Worm (Caenorhabditis elegans) whole organism, mixed stage, embryonic: ENCODE results near the gene nadk-2.
A peak's percentile ranks its signal among the peaks of the same experiment; 100 is the strongest.

Source experiments
- M03D4.4 ChIP-seq: sonication (generic microtip); optimal IDR thresholded peaks from 2 replicates; lab custom pipeline; 2017; ENCODE audit warnings: mild to moderate bottlenecking, missing genetic modification characterization, missing compliant biosample characterization
- bed-3 ChIP-seq: fragments of 200-800 bp; sonication (Bioruptor generic); optimal IDR thresholded peaks from 3 replicates; lab custom pipeline; 2018; ENCODE audit warnings: mild to moderate bottlenecking, missing genetic modification characterization, moderate library complexity, missing compliant biosample characterization
- blmp-1 ChIP-seq: fragments of 150-350 bp; optimal IDR thresholded peaks from 2 replicates; lab custom pipeline; 2014; ENCODE audit warnings: missing biosample characterization, missing genetic modification characterization
- ceh-39 ChIP-seq: fragments of 150-350 bp; optimal IDR thresholded peaks from 2 replicates; lab custom pipeline; 2014; ENCODE audit warnings: missing biosample characterization, missing genetic modification characterization
- ceh-43 ChIP-seq: fragments of 200-800 bp; sonication (Bioruptor generic); optimal IDR thresholded peaks from 2 replicates; lab custom pipeline; 2018; ENCODE audit warnings: mild to moderate bottlenecking, missing genetic modification characterization, moderate library complexity, missing compliant biosample characterization
- ceh-83 ChIP-seq: fragments of 200-800 bp; sonication (Bioruptor generic); optimal IDR thresholded peaks from 2 replicates; lab custom pipeline; 2018; ENCODE audit warnings: mild to moderate bottlenecking, missing genetic modification characterization, missing compliant biosample characterization
- ces-1 ChIP-seq: fragments of 150-350 bp; optimal IDR thresholded peaks from 2 replicates; lab custom pipeline; 2014; ENCODE audit warnings: missing biosample characterization, missing genetic modification reagents, missing genetic modification characterization
- cnd-1 ChIP-seq: fragments of 200-800 bp; sonication (Bioruptor generic); optimal IDR thresholded peaks from 2 replicates; lab custom pipeline; 2018; ENCODE audit warnings: mild to moderate bottlenecking, missing genetic modification characterization, missing compliant biosample characterization
- drap-1 ChIP-seq: fragments of 200-800 bp; sonication (Bioruptor generic); optimal IDR thresholded peaks from 3 replicates; lab custom pipeline; 2018; ENCODE audit warnings: mild to moderate bottlenecking, missing genetic modification characterization, missing compliant biosample characterization
- elt-1 ChIP-seq: sonication (generic microtip); optimal IDR thresholded peaks from 2 replicates; lab custom pipeline; 2017; ENCODE audit warnings: missing genetic modification characterization, mild to moderate bottlenecking, missing compliant biosample characterization, antibody characterized with exemption, moderate library complexity, borderline replicate concordance; ENCODE audit not compliant: insufficient read depth
- elt-3 ChIP-seq: fragments of 150-350 bp; optimal IDR thresholded peaks from 2 replicates; lab custom pipeline; 2014; ENCODE audit warnings: missing biosample characterization, missing genetic modification characterization
- ham-2 ChIP-seq: fragments of 200-800 bp; sonication (Bioruptor generic); optimal IDR thresholded peaks from 2 replicates; lab custom pipeline; 2018; ENCODE audit warnings: mild to moderate bottlenecking, missing genetic modification characterization, missing compliant biosample characterization
- hlh-1 ChIP-seq: fragments of 150-350 bp; optimal IDR thresholded peaks from 2 replicates; lab custom pipeline; 2014; ENCODE audit warnings: missing biosample characterization, missing genetic modification reagents, missing genetic modification characterization
- lin-13 ChIP-seq: fragments of 150-350 bp; optimal IDR thresholded peaks from 2 replicates; lab custom pipeline; 2014; ENCODE audit warnings: missing biosample characterization, missing genetic modification characterization
- lin-32 ChIP-seq: fragments of 200-800 bp; sonication (Bioruptor generic); optimal IDR thresholded peaks from 2 replicates; lab custom pipeline; 2018; ENCODE audit warnings: mild to moderate bottlenecking, missing genetic modification characterization, missing compliant biosample characterization
- lsy-2 ChIP-seq: fragments of 150-350 bp; optimal IDR thresholded peaks from 2 replicates; lab custom pipeline; 2014; ENCODE audit warnings: missing biosample characterization, missing genetic modification characterization
- mab-5 ChIP-seq: fragments of 150-350 bp; optimal IDR thresholded peaks from 2 replicates; lab custom pipeline; 2014; ENCODE audit warnings: missing biosample characterization, missing genetic modification characterization
- mep-1 ChIP-seq: fragments of 150-350 bp; optimal IDR thresholded peaks from 2 replicates; lab custom pipeline; 2017; ENCODE audit warnings: missing biosample characterization, missing genetic modification reagents, missing genetic modification characterization, inconsistent platforms
- mls-2 ChIP-seq: sonication (generic microtip); optimal IDR thresholded peaks from 2 replicates; lab custom pipeline; 2016; ENCODE audit warnings: mild to moderate bottlenecking, missing genetic modification characterization, moderate library complexity, missing compliant biosample characterization
- nhr-12 ChIP-seq: fragments of 150-350 bp; optimal IDR thresholded peaks from 2 replicates; lab custom pipeline; 2014; ENCODE audit warnings: missing biosample characterization, missing genetic modification characterization
- nhr-2 ChIP-seq: fragments of 150-350 bp; optimal IDR thresholded peaks from 2 replicates; lab custom pipeline; 2014; ENCODE audit warnings: missing biosample characterization, missing genetic modification characterization
- nhr-28 ChIP-seq: fragments of 150-350 bp; optimal IDR thresholded peaks from 2 replicates; lab custom pipeline; 2014; ENCODE audit warnings: missing biosample characterization, missing genetic modification characterization
- nhr-76 ChIP-seq: sonication (generic microtip); optimal IDR thresholded peaks from 2 replicates; lab custom pipeline; 2017; ENCODE audit warnings: missing biosample characterization, missing genetic modification characterization
- pha-4 ChIP-seq: fragments of 150-350 bp; optimal IDR thresholded peaks from 2 replicates; lab custom pipeline; 2018; ENCODE audit warnings: missing biosample characterization, missing genetic modification reagents, missing genetic modification characterization
- sem-2 ChIP-seq: fragments of 200-800 bp; sonication (Bioruptor generic); optimal IDR thresholded peaks from 2 replicates; lab custom pipeline; 2018; ENCODE audit warnings: mild to moderate bottlenecking, missing genetic modification characterization, missing compliant biosample characterization
- sptf-1 ChIP-seq: sonication (generic microtip); optimal IDR thresholded peaks from 2 replicates; lab custom pipeline; 2017; ENCODE audit warnings: mild to moderate bottlenecking, missing genetic modification characterization, moderate library complexity, missing compliant biosample characterization
- tbx-8 ChIP-seq: fragments of 200-800 bp; sonication (Bioruptor generic); optimal IDR thresholded peaks from 2 replicates; lab custom pipeline; 2018; ENCODE audit warnings: mild to moderate bottlenecking, missing genetic modification characterization, moderate library complexity, missing compliant biosample characterization
- unc-39 ChIP-seq: fragments of 150-350 bp; optimal IDR thresholded peaks from 2 replicates; lab custom pipeline; 2014; ENCODE audit warnings: missing biosample characterization, missing genetic modification characterization
- unc-62 ChIP-seq: fragments of 150-350 bp; optimal IDR thresholded peaks from 2 replicates; lab custom pipeline; 2014; ENCODE audit warnings: missing biosample characterization, missing genetic modification reagents, missing genetic modification characterization
- zip-8 ChIP-seq: fragments of 150-350 bp; optimal IDR thresholded peaks from 2 replicates; lab custom pipeline; 2014; ENCODE audit warnings: missing biosample characterization, missing genetic modification characterization
- ztf-11 ChIP-seq: fragments of 150-350 bp; optimal IDR thresholded peaks from 2 replicates; lab custom pipeline; 2014; ENCODE audit warnings: missing biosample characterization, missing genetic modification characterization

Gene nadk-2

DNA sequence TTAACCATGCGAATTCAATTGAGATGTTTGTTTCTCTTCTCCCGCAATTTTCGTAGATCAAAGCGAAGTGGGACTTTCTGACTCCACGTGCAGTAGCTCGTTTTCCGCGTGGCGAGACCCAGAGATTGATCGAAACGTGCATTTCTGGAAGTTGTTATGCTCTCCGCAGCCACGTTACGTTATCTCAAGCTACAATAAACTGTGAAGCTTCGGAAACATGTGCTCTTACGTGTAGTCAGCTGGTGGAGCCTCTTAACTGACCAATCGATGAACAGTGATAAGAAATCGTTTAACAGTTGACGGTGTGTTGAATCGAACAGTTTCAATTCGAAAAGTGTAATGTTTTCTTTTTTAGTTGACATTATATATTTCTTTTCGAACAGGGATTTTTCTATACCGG, 2.8 kb downstream of the nadk-2 start:
- no peak for TF ChIP-seq nhr-76 (tag; lab: Kevin White, UChicago)
- TF ChIP-seq drap-1 (GFP tag; lab: Kevin White, UChicago): no peak
- no peak for TF ChIP-seq ceh-83 (GFP tag; lab: Kevin White, UChicago)
- no peak for TF ChIP-seq lin-13 (tag; lab: Kevin White, UChicago)
- TF ChIP-seq lsy-2 (tag; lab: Kevin White, UChicago): no peak
- no peak for TF ChIP-seq bed-3 (GFP tag; lab: Kevin White, UChicago)

DNA sequence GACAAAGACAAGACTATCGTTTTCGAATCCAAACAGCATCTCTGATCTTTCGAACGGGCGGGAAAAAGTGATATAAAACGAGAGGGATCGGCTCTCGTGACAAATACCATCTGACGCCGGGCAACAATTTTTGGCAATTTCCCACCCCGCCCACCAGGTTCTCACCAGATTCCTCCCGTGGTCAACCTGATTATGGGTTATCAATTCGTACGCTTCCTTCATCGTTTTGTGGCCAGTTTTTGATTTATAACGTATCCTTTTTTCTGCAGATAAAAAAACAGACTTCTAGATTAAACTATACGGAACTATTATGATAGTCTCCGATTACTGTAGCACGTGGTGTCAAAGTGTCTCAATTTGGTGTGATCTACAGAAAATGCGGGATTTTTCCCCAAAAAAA, 3.5 kb downstream of the nadk-2 start:
- TF ChIP-seq ceh-39 (no peak), elt-3 (tag; lab: Kevin White, UChicago) (no peak), unc-39 (no peak), nhr-28 (no peak), blmp-1 (tag; lab: Kevin White, UChicago) (no peak), mep-1 (tag; lab: Kevin White, UChicago) (no peak), ztf-11 (no peak), nhr-2 (tag; lab: Kevin White, UChicago) (no peak), unc-62 (GFP tag; lab: Kevin White, UChicago) (no peak), elt-1 (tag; lab: Kevin White, UChicago) (no peak), mab-5 (tag; lab: Kevin White, UChicago) (no peak), M03D4.4 (tag; lab: Kevin White, UChicago) (no peak)

- TF ChIP-seq elt-3 (tag; lab: Kevin White, UChicago) (peak; percentile 74), nhr-2 (tag; lab: Kevin White, UChicago) (no peak)
Observed at ce11 chrII:12053486-12053885, 4.1 kb downstream of the nadk-2 start.

DNA sequence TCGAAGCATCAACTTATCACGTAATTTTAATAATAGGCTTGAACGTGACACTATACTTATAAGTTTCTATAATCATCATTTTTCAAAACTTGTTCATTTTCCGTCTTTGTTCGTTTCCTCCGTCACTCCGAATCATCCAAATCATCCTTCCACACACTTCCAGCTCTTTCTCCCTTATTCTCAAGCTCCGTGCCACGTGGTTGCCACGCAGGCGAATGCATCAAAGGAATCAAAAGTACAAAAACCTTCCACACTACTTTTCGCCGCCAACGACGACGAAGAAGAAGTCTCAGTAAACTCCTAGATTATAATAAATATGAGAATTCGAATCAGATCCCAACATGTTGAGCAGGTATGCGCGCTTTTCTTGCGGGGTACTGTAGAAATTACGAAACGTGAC, 4.8 kb downstream of the nadk-2 start:
- no peak for TF ChIP-seq mab-5 (tag; lab: Kevin White, UChicago)
- TF ChIP-seq mep-1 (tag; lab: Kevin White, UChicago): no peak
- no peak for TF ChIP-seq unc-62 (GFP tag; lab: Kevin White, UChicago)
- no peak for TF ChIP-seq hlh-1
- TF ChIP-seq nhr-12 (tag; lab: Kevin White, UChicago): no peak
- TF ChIP-seq nhr-2 (tag; lab: Kevin White, UChicago): no peak
- TF ChIP-seq lin-13 (tag; lab: Kevin White, UChicago): no peak
- no peak for TF ChIP-seq sem-2
- no peak for TF ChIP-seq drap-1 (GFP tag; lab: Kevin White, UChicago)
- no peak for TF ChIP-seq nhr-28
- no peak for TF ChIP-seq cnd-1 (tag; lab: Kevin White, UChicago)
- TF ChIP-seq pha-4 (tag; lab: Kevin White, UChicago): no peak
- no peak for TF ChIP-seq mls-2 (tag; lab: Kevin White, UChicago)
- TF ChIP-seq zip-8 (tag; lab: Kevin White, UChicago): no peak
- no peak for TF ChIP-seq unc-39
- TF ChIP-seq nhr-76 (tag; lab: Kevin White, UChicago): no peak
- no peak for TF ChIP-seq elt-3 (tag; lab: Kevin White, UChicago)
- TF ChIP-seq ceh-43: no peak

DNA sequence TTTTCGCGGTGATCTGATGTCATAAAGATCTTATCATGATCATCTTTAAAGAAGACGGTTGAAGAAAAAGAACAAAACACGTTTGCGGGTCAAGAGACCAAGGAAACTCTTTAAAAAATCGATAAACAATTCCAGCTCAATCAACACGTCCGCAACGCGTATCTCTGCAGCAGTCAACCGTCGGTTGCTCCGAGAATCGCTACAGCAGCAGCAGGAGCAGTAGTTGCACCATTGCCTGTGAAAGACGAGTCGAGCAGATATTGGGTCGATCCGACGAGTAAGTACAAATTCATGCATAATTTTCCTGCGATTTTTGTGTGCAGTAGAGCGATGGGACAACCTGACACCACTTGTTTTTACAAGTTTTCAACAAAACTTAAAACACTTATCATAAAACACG, 5.2 kb downstream of the nadk-2 start:
- TF ChIP-seq mls-2 (tag; lab: Kevin White, UChicago) (no peak), sptf-1 (tag; lab: Kevin White, UChicago) (no peak), ham-2 (no peak), lin-32 (GFP tag; lab: Kevin White, UChicago) (no peak), ces-1 (no peak)

DNA sequence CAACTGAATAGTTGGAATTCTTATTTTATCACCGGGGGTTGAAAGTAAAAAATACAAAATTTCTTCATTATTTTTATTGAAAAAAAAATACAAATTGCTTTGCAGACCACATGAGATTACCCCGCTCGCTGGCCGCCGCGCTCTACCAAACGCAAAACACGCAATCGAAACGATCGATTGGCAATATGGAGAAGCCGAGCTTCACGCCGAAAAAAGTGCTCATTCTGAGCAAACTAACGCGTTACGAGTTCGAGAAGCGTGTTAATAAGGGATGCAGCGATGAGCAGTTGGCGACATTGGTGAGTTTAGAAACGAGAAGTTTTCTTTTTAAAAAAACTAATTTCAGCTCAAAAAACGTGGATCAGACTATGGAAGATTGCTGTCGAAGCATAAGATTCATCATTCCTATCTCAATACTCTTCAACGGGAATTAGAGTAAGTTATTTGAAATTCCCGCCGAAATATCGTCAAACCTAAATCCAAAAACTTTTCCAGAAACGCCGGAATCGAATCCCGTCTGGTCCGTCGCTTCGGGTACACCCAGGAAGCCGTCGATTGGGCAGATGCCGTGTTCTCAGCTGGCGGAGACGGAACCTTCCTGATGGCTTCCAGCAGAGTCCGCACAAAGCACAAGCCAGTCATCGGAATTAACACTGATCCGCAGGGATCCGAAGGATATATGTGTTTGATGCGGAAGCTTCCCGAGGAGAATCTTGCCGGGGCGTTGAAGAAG, 6.2 kb downstream of the nadk-2 start:
- TF ChIP-seq ham-2: no peak
- TF ChIP-seq lsy-2 (tag; lab: Kevin White, UChicago): no peak
- no peak for TF ChIP-seq tbx-8
- TF ChIP-seq mls-2 (tag; lab: Kevin White, UChicago): no peak
- no peak for TF ChIP-seq lin-32 (GFP tag; lab: Kevin White, UChicago)
- TF ChIP-seq ceh-83 (GFP tag; lab: Kevin White, UChicago): no peak
- TF ChIP-seq nhr-12 (tag; lab: Kevin White, UChicago): no peak
- TF ChIP-seq lin-13 (tag; lab: Kevin White, UChicago): no peak
